Fruit fly (Drosophila melanogaster) S2 (cell line): ENCODE measurements around the gene CG10657.

Experiments used
- CG8478 ChIP-seq: fragments of >200 bp; optimal IDR thresholded peaks from 2 replicates; lab custom pipeline; 2018
- CTCF ChIP-seq, 2 experiments: fragments of >200 bp; optimal IDR thresholded peaks; 2 replicates each; lab custom pipeline; 2018

The CG10657 gene

dm6 chr3L:12478229-12478628 is 18.8 kb downstream of the CG10657 start:
- no peak for TF ChIP-seq CG8478
- TF ChIP-seq CTCF (optimal IDR thresholded peaks at IDR 0.05; lab: Kevin White, UChicago): peak in 1 of 2 experiments; percentile 4

dm6 chr3L:12471471-12471978 is 25.5 kb downstream of the CG10657 start, which contains the start of gene CG10616:
TSS of gene CG10616 (plus strand) at chr3L:12471728.
- no peak for TF ChIP-seq CG8478
- peak in 1 of 2 experiments; percentile 9 for TF ChIP-seq CTCF (optimal IDR thresholded peaks at IDR 0.05; lab: Kevin White, UChicago)

- TF ChIP-seq CG8478: no peak
- no peak for TF ChIP-seq CTCF (optimal IDR thresholded peaks at IDR 0.05; lab: Kevin White, UChicago)
Observed at dm6 chr3L:12470509-12470908, 26.5 kb downstream of the CG10657 start.

dm6 chr3L:12469684-12470083 is 27.3 kb downstream of the CG10657 start, which contains the start of gene CG32102:
TSS of gene CG32102 (minus strand) at chr3L:12469784.
- TF ChIP-seq CTCF (optimal IDR thresholded peaks at IDR 0.05; lab: Kevin White, UChicago) (no peak), CG8478 (no peak)

- peak; percentile 15 to 43 for TF ChIP-seq CTCF (optimal IDR thresholded peaks at IDR 0.05; lab: Kevin White, UChicago)
- no peak for TF ChIP-seq CG8478
Observed at dm6 chr3L:12468016-12468415, 29.0 kb downstream of the CG10657 start, which contains the start of gene eyg. TSS of gene eyg (minus strand) at chr3L:12468021.

dm6 chr3L:12465229-12465628 is 31.8 kb downstream of the CG10657 start:
- TF ChIP-seq CTCF (optimal IDR thresholded peaks at IDR 0.05; lab: Kevin White, UChicago) (no peak), CG8478 (no peak)

dm6 chr3L:12463580-12463979 is 33.4 kb downstream of the CG10657 start:
- TF ChIP-seq CTCF (optimal IDR thresholded peaks at IDR 0.05; lab: Kevin White, UChicago): no peak
- TF ChIP-seq CG8478: no peak

- no peak for TF ChIP-seq CTCF (optimal IDR thresholded peaks at IDR 0.05; lab: Kevin White, UChicago)
- TF ChIP-seq CG8478: no peak
Observed at dm6 chr3L:12461953-12462352, 35.1 kb downstream of the CG10657 start.

- TF ChIP-seq CG8478 (no peak), CTCF (optimal IDR thresholded peaks at IDR 0.05; lab: Kevin White, UChicago) (no peak)
Observed at dm6 chr3L:12456916-12457662, 39.9 kb downstream of the CG10657 start.

- TF ChIP-seq CTCF (optimal IDR thresholded peaks at IDR 0.05; lab: Kevin White, UChicago) (no peak), CG8478 (no peak)
Observed at dm6 chr3L:12455034-12455433, 42.0 kb downstream of the CG10657 start.

- TF ChIP-seq CG8478 (no peak), CTCF (optimal IDR thresholded peaks at IDR 0.05; lab: Kevin White, UChicago) (no peak)
Observed at dm6 chr3L:12453529-12453928, 43.5 kb downstream of the CG10657 start.

- TF ChIP-seq CG8478 (no peak), CTCF (optimal IDR thresholded peaks at IDR 0.05; lab: Kevin White, UChicago) (no peak)
Observed at dm6 chr3L:12447501-12447900, 49.5 kb downstream of the CG10657 start.

- TF ChIP-seq CG8478 (no peak), CTCF (optimal IDR thresholded peaks at IDR 0.05; lab: Kevin White, UChicago) (no peak)
Observed at dm6 chr3L:12447081-12447480, 49.9 kb downstream of the CG10657 start.

- TF ChIP-seq CTCF (optimal IDR thresholded peaks at IDR 0.05; lab: Kevin White, UChicago) (no peak), CG8478 (no peak)
Observed at dm6 chr3L:12444040-12444439, 53.0 kb downstream of the CG10657 start.

dm6 chr3L:12442593-12442992 is 54.4 kb downstream of the CG10657 start:
- TF ChIP-seq CG8478: no peak
